Fruit fly (Drosophila melanogaster) whole organism, embryonic: ENCODE measurements around the gene CG3726.
A peak's percentile ranks its signal among the peaks of the same experiment; 100 is the strongest.

Experiments used
- Antp ChIP-seq: fragments of 200-800 bp; sonication (Bioruptor generic); optimal IDR thresholded peaks from 3 replicates; lab custom pipeline; 2016; ENCODE audit warnings: missing biosample characterization, missing genetic modification characterization
- Atf-2 ChIP-seq: fragments of 200-800 bp; sonication (Bioruptor generic); optimal IDR thresholded peaks from 2 replicates; lab custom pipeline; 2016; ENCODE audit warnings: missing biosample characterization, missing genetic modification characterization
- Atf6 ChIP-seq: fragments of 200-800 bp; sonication (Bioruptor generic); IDR thresholded peaks from 2 replicates; pipeline ENCODE4 v1.3.6; 2022; ENCODE audit warnings: missing biosample characterization, missing genetic modification characterization
- C15 ChIP-seq: fragments of 200-800 bp; sonication (Bioruptor generic); IDR thresholded peaks from 3 replicates; pipeline ENCODE4 v1.3.6; 2022; ENCODE audit warnings: missing biosample characterization, missing genetic modification characterization
- CG10543 ChIP-seq: fragments of 200-800 bp; sonication (Bioruptor generic); optimal IDR thresholded peaks from 3 replicates; lab custom pipeline; 2017; ENCODE audit warnings: missing biosample characterization, mild to moderate bottlenecking, missing genetic modification characterization, moderate library complexity
- CG11504 ChIP-seq: fragments of 200-800 bp; sonication (Bioruptor generic); optimal IDR thresholded peaks from 3 replicates; lab custom pipeline; 2019; ENCODE audit warnings: missing biosample characterization, mild to moderate bottlenecking, missing genetic modification characterization, moderate library complexity
- CG12104 ChIP-seq: fragments of 200-800 bp; sonication (Bioruptor generic); optimal IDR thresholded peaks from 3 replicates; lab custom pipeline; 2016; ENCODE audit warnings: missing biosample characterization, missing genetic modification characterization
- CG12391 ChIP-seq: fragments of 200-800 bp; sonication (Bioruptor generic); optimal IDR thresholded peaks from 3 replicates; lab custom pipeline; 2018; ENCODE audit warnings: missing biosample characterization, mild to moderate bottlenecking, missing genetic modification characterization, moderate library complexity
- CG1647 ChIP-seq: fragments of 200-800 bp; sonication (Bioruptor generic); optimal IDR thresholded peaks from 3 replicates; lab custom pipeline; 2016; ENCODE audit warnings: missing biosample characterization, missing genetic modification characterization
- CG16863 ChIP-seq: fragments of 200-800 bp; sonication (Bioruptor generic); optimal IDR thresholded peaks from 3 replicates; lab custom pipeline; 2016; ENCODE audit warnings: missing biosample characterization, missing genetic modification characterization
- CG2199 ChIP-seq: fragments of 200-800 bp; sonication (Bioruptor generic); IDR thresholded peaks from 3 replicates; pipeline ENCODE4 v1.3.6; 2022; ENCODE audit warnings: missing biosample characterization, missing genetic modification characterization
- CG2889 ChIP-seq: fragments of 200-800 bp; sonication (Bioruptor generic); IDR thresholded peaks from 3 replicates; pipeline ENCODE4 v1.3.6; 2022; ENCODE audit warnings: missing biosample characterization, missing genetic modification characterization
- CG31224 ChIP-seq: fragments of 200-800 bp; sonication (Bioruptor generic); IDR thresholded peaks from 2 replicates; pipeline ENCODE4 v1.3.6; 2022; ENCODE audit warnings: missing biosample characterization, missing genetic modification characterization
- CG31388 ChIP-seq: fragments of 200-800 bp; sonication (Bioruptor generic); optimal IDR thresholded peaks from 2 replicates; lab custom pipeline; 2016; ENCODE audit warnings: missing biosample characterization, missing genetic modification characterization
- CG3726 ChIP-seq: fragments of 200-800 bp; sonication (Bioruptor generic); IDR thresholded peaks from 3 replicates; pipeline ENCODE4, ENCODE4 v1.3.6; 2022; ENCODE audit warnings: missing biosample characterization, missing genetic modification characterization
- CG43689 ChIP-seq: fragments of 200-800 bp; sonication (Bioruptor generic); IDR thresholded peaks from 2 replicates; pipeline ENCODE4 v1.3.6; 2022; ENCODE audit warnings: missing biosample characterization, missing genetic modification characterization
- CG9797 ChIP-seq: fragments of 200-800 bp; sonication (Bioruptor generic); optimal IDR thresholded peaks from 3 replicates; lab custom pipeline; 2018; ENCODE audit warnings: missing biosample characterization, mild to moderate bottlenecking, missing genetic modification characterization
- Dip2 ChIP-seq: fragments of 200-800 bp; sonication (Bioruptor generic); IDR thresholded peaks from 2 replicates; pipeline ENCODE4 v1.3.6; 2022; ENCODE audit warnings: missing biosample characterization, missing genetic modification characterization
- Ets97D ChIP-seq: fragments of 200-800 bp; sonication (Bioruptor generic); optimal IDR thresholded peaks from 3 replicates; lab custom pipeline; 2016; ENCODE audit warnings: missing biosample characterization, missing genetic modification characterization
- Mrtf ChIP-seq: fragments of 200-800 bp; sonication (Bioruptor generic); IDR thresholded peaks from 3 replicates; pipeline ENCODE4 v1.3.6; 2022; ENCODE audit warnings: missing biosample characterization, missing genetic modification characterization
- Nf-YA ChIP-seq: fragments of 200-800 bp; sonication (Bioruptor generic); IDR thresholded peaks from 2 replicates; pipeline ENCODE4 v1.3.6; 2022; ENCODE audit warnings: missing biosample characterization, missing genetic modification characterization
- Oaz ChIP-seq: fragments of 200-800 bp; sonication (Bioruptor generic); IDR thresholded peaks from 2 replicates; pipeline ENCODE4 v1.3.6; 2022; ENCODE audit warnings: missing biosample characterization, missing genetic modification characterization
- Ptx1 ChIP-seq: fragments of 200-800 bp; sonication (Bioruptor generic); IDR thresholded peaks from 2 replicates; pipeline ENCODE4 v1.3.6; 2022; ENCODE audit warnings: missing biosample characterization, missing genetic modification characterization
- Ravus ChIP-seq: fragments of 200-800 bp; sonication (Bioruptor generic); IDR thresholded peaks from 2 replicates; pipeline ENCODE4 v1.3.6; 2022; ENCODE audit warnings: missing biosample characterization, missing genetic modification characterization
- Ssrp ChIP-seq: fragments of 200-800 bp; sonication (Bioruptor generic); optimal IDR thresholded peaks from 2 replicates; lab custom pipeline; 2018; ENCODE audit warnings: missing biosample characterization, mild to moderate bottlenecking, missing genetic modification characterization, moderate library complexity
- TFAM ChIP-seq: fragments of 200-800 bp; sonication (Bioruptor generic); optimal IDR thresholded peaks from 2 replicates; lab custom pipeline; 2017; ENCODE audit warnings: missing biosample characterization, missing genetic modification characterization, inconsistent platforms
- YL-1 ChIP-seq: fragments of 200-800 bp; sonication (Bioruptor generic); optimal IDR thresholded peaks from 3 replicates; lab custom pipeline; 2017; ENCODE audit warnings: missing biosample characterization, mild to moderate bottlenecking, missing genetic modification characterization
- abd-A ChIP-seq: fragments of 200-800 bp; sonication (Bioruptor generic); optimal IDR thresholded peaks from 3 replicates; lab custom pipeline; 2019; ENCODE audit warnings: missing biosample characterization, mild to moderate bottlenecking, missing genetic modification characterization, moderate library complexity
- ac ChIP-seq: fragments of 200-800 bp; sonication (Bioruptor generic); optimal IDR thresholded peaks from 3 replicates; lab custom pipeline; 2017; ENCODE audit warnings: missing biosample characterization, mild to moderate bottlenecking, missing genetic modification characterization
- br ChIP-seq: fragments of >200 bp; optimal IDR thresholded peaks from 2 replicates; lab custom pipeline; 2017
- cad ChIP-seq: fragments of >200 bp; optimal IDR thresholded peaks from 2 replicates; lab custom pipeline; 2017; ENCODE audit warnings: missing biosample characterization, missing genetic modification characterization
- corto ChIP-seq: fragments of 200-800 bp; sonication (Bioruptor generic); optimal IDR thresholded peaks from 2 replicates; lab custom pipeline; 2016; ENCODE audit warnings: missing biosample characterization, mild to moderate bottlenecking, missing genetic modification characterization, moderate library complexity
- dmrt11E ChIP-seq: fragments of 200-800 bp; sonication (Bioruptor generic); optimal IDR thresholded peaks from 3 replicates; lab custom pipeline; 2018; ENCODE audit warnings: missing biosample characterization, mild to moderate bottlenecking, missing genetic modification characterization, moderate library complexity
- dysf ChIP-seq: fragments of 200-800 bp; sonication (Bioruptor generic); IDR thresholded peaks from 3 replicates; pipeline ENCODE4 v1.3.6; 2022; ENCODE audit warnings: missing biosample characterization, missing genetic modification characterization
- esg ChIP-seq: fragments of 200-800 bp; sonication (Bioruptor generic); conservative IDR thresholded peaks from 2 replicates; pipeline ENCODE4 v1.3.6; 2022; ENCODE audit warnings: missing biosample characterization, missing genetic modification characterization
- fd3F ChIP-seq: fragments of 200-800 bp; sonication (Bioruptor generic); optimal IDR thresholded peaks from 2 replicates; lab custom pipeline; 2018; ENCODE audit warnings: missing biosample characterization, mild to moderate bottlenecking, missing genetic modification characterization, moderate library complexity
- grn ChIP-seq: fragments of 200-800 bp; sonication (Bioruptor generic); optimal IDR thresholded peaks from 3 replicates; lab custom pipeline; 2017; ENCODE audit warnings: missing biosample characterization, missing genetic modification characterization
- gt ChIP-seq: fragments of 200-800 bp; sonication (Bioruptor generic); IDR thresholded peaks from 2 replicates; pipeline ENCODE4 v1.3.6; 2022; ENCODE audit warnings: missing biosample characterization, missing genetic modification characterization
- lab ChIP-seq: fragments of 200-800 bp; sonication (Bioruptor generic); optimal IDR thresholded peaks from 3 replicates; lab custom pipeline; 2017; ENCODE audit warnings: missing biosample characterization, missing genetic modification characterization, mild to moderate bottlenecking, moderate library complexity, missing genetic modification reagents
- lmd ChIP-seq: fragments of 200-800 bp; sonication (Bioruptor generic); IDR thresholded peaks from 2 replicates; pipeline ENCODE4 v1.3.6; 2022; ENCODE audit warnings: missing biosample characterization, missing genetic modification characterization
- mirr ChIP-seq: fragments of 200-800 bp; sonication (Bioruptor generic); optimal IDR thresholded peaks from 3 replicates; lab custom pipeline; 2018; ENCODE audit warnings: missing biosample characterization, mild to moderate bottlenecking, missing genetic modification characterization
- nau ChIP-seq: fragments of 200-800 bp; sonication (Bioruptor generic); optimal IDR thresholded peaks from 3 replicates; lab custom pipeline; 2017; ENCODE audit warnings: missing biosample characterization, mild to moderate bottlenecking, missing genetic modification characterization, missing genetic modification reagents
- org-1 ChIP-seq: fragments of 200-800 bp; sonication (Bioruptor generic); optimal IDR thresholded peaks from 2 replicates; lab custom pipeline; 2017; ENCODE audit warnings: missing biosample characterization, missing genetic modification characterization
- pfk ChIP-seq: fragments of 200-800 bp; sonication (Bioruptor generic); optimal IDR thresholded peaks from 2 replicates; lab custom pipeline; 2018; ENCODE audit warnings: missing biosample characterization, mild to moderate bottlenecking, missing genetic modification characterization, moderate library complexity
- prd ChIP-seq, 3 experiments: fragments of >200 bp in 2 of 3; fragments of 200-800 bp in 1 of 3; sonication (Bioruptor generic) in 1 of 3; optimal IDR thresholded peaks in 2 of 3; IDR thresholded peaks in 1 of 3; 2 replicates in 2 of 3; 3 replicates in 1 of 3; pipeline versions ENCODE4 v1.3.6 to Lab custom; 2017 to 2022; ENCODE audit warnings: missing biosample characterization in 1 of 3, missing genetic modification characterization in 1 of 3
- ranshi ChIP-seq: fragments of 200-800 bp; sonication (Bioruptor generic); IDR thresholded peaks from 2 replicates; pipeline ENCODE4 v1.3.6; 2022; ENCODE audit warnings: missing biosample characterization, missing genetic modification characterization
- tgo ChIP-seq: fragments of 200-800 bp; sonication (Bioruptor generic); IDR thresholded peaks from 3 replicates; pipeline ENCODE4 v1.3.6; 2022; ENCODE audit warnings: missing biosample characterization, missing genetic modification characterization
- trh ChIP-seq: fragments of 200-800 bp; sonication (Bioruptor generic); optimal IDR thresholded peaks from 2 replicates; lab custom pipeline; 2016; ENCODE audit warnings: missing biosample characterization, missing genetic modification characterization
- wdn ChIP-seq: fragments of 200-800 bp; sonication (Bioruptor generic); IDR thresholded peaks from 2 replicates; pipeline ENCODE4 v1.3.6; 2022; ENCODE audit warnings: missing biosample characterization, missing genetic modification characterization
- wek ChIP-seq: fragments of 200-800 bp; sonication (Bioruptor generic); optimal IDR thresholded peaks from 3 replicates; lab custom pipeline; 2018; ENCODE audit warnings: missing biosample characterization, mild to moderate bottlenecking, missing genetic modification characterization, moderate library complexity
- zen ChIP-seq: fragments of 200-800 bp; sonication (Bioruptor generic); optimal IDR thresholded peaks from 3 replicates; lab custom pipeline; 2018; ENCODE audit warnings: missing biosample characterization, mild to moderate bottlenecking, missing genetic modification characterization, moderate library complexity

Gene CG3726

dm6 chrX:5973389-5974025 lies 56.6 kb downstream of the CG3726 start (continued):
- TF ChIP-seq ac (no peak), zen (no peak), lab (GFP tag; lab: Kevin White, UChicago) (peak; percentile 19), wek (GFP tag; lab: Kevin White, UChicago) (no peak), CG2889 (GFP tag; lab: Robert Waterston, UW) (no peak), TFAM (no peak), corto (GFP tag; lab: Kevin White, UChicago) (no peak), CG11504 (tag; lab: Kevin White, UChicago) (peak; percentile 16), CG3726 (no peak), C15 (no peak), ranshi (GFP tag; lab: Robert Waterston, UW) (no peak), YL-1 (GFP tag; lab: Kevin White, UChicago) (no peak), CG12391 (tag; lab: Kevin White, UChicago) (peak; percentile 35), grn (GFP tag; lab: Kevin White, UChicago) (no peak), Atf6 (GFP tag; lab: Robert Waterston, UW) (no peak), dmrt11E (tag; lab: Kevin White, UChicago) (peak; percentile 50), prd (optimal IDR thresholded peaks at IDR 0.05; lab: Kevin White, UChicago) (no peak), prd (GFP tag; IDR thresholded peaks at IDR 0.05; lab: Robert Waterston, UW) (peak; percentile 68; the same call in 2 of the 3 replicates), mirr (GFP tag; lab: Kevin White, UChicago) (no peak), trh (GFP tag; lab: Kevin White, UChicago) (no peak), Dip2 (GFP tag; lab: Robert Waterston, UW) (no peak), CG12104 (GFP tag; lab: Kevin White, UChicago) (no peak), abd-A (tag; lab: Kevin White, UChicago) (no peak), CG31388 (no peak), CG2199 (no peak), Nf-YA (GFP tag; lab: Robert Waterston, UW) (no peak), lmd (GFP tag; lab: Robert Waterston, UW) (peak; percentile 44), cad (GFP tag; lab: Kevin White, UChicago) (no peak), CG43689 (no peak), pfk (no peak), org-1 (GFP tag; lab: Kevin White, UChicago) (no peak), br (lab: Kevin White, UChicago) (no peak), Mrtf (GFP tag; lab: Robert Waterston, UW) (no peak), CG31224 (GFP tag; lab: Robert Waterston, UW) (no peak), esg (GFP tag; lab: Robert Waterston, UW) (peak; percentile 20; the same call in 1 of the 2 replicates), dysf (GFP tag; lab: Robert Waterston, UW) (peak; percentile 49; the same call in 1 of the 3 replicates), fd3F (GFP tag; lab: Kevin White, UChicago) (no peak), Ssrp (tag; lab: Kevin White, UChicago) (peak; percentile 2), Ravus (no peak; the same call in 1 of the 2 replicates), wdn (GFP tag; lab: Robert Waterston, UW) (no peak), CG1647 (GFP tag; lab: Kevin White, UChicago) (no peak), gt (GFP tag; lab: Robert Waterston, UW) (no peak), CG16863 (GFP tag; lab: Kevin White, UChicago) (peak; percentile 23), Antp (GFP tag; lab: Kevin White, UChicago) (no peak), Ptx1 (GFP tag; lab: Robert Waterston, UW) (peak; percentile 36; the same call in 1 of the 2 replicates), tgo (0 out of 3 replicates have a peak, but pooled peaks have one; percentile 22), CG10543 (GFP tag; lab: Kevin White, UChicago) (no peak), CG9797 (GFP tag; lab: Kevin White, UChicago) (no peak), nau (no peak), Atf-2 (GFP tag; lab: Kevin White, UChicago) (no peak), Ets97D (GFP tag; lab: Kevin White, UChicago) (no peak), Oaz (GFP tag; lab: Robert Waterston, UW) (0 out of 2 replicates have a peak, but pooled peaks have one; percentile 5)
